Fruit fly (Drosophila melanogaster): ENCODE results near the gene BG642163.

The BG642163 gene

dm6 chr2L:4682377-4682776 is 41.3 kb downstream of the BG642163 start, which contains the start of gene CG11929:
CG11929 (plus strand) TSS chr2L:4682677.
- no peak for TF ChIP-seq noc (tag; optimal IDR thresholded peaks at IDR 0.05)

DNA sequence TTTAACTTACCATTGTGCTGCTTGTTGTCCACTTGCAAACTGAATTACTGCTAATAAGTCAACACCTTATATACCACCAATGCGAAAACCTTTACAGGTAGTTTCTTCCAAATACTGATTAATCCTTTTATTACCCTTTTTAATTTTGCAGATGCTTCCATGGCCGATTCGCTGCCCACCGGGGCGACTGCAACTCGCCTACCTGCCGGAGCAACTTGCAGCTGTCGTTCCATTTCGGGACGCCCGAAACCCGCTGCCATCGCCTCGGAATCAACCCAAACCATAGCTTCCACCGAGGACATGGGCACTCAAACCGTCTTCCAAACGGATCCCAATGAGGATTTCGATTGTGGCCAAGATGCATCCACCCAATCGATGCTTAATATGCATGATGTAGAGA is 43.3 kb downstream of the BG642163 start, which contains the start of gene Elba1:
TSS of gene Elba1 (minus strand) at position 101 of the 400 bp plus-strand sequence.
- TF ChIP-seq noc (tag; optimal IDR thresholded peaks at IDR 0.05) = no peak

- no peak for TF ChIP-seq noc (tag; optimal IDR thresholded peaks at IDR 0.05)
Measured at dm6 chr2L:4687211-4687610, 46.1 kb downstream of the BG642163 start, which contains the start of gene Elba3. Elba3 (plus strand) TSS chr2L:4687511.

- TF ChIP-seq noc (tag; optimal IDR thresholded peaks at IDR 0.05) = no peak
Measured at dm6 chr2L:4690602-4691001, 49.5 kb downstream of the BG642163 start, which contains the start of gene CG3251. CG3251 (minus strand) TSS chr2L:4690702.

Data from whole organism, larva.